Fruit fly (Drosophila melanogaster) whole organism, embryonic: Measurements from ENCODE around the gene CG10863.
A peak's percentile ranks its signal among the peaks of the same experiment; 100 is the strongest.

ENCODE experiments used
- Aef1 ChIP-seq: fragments of 200-800 bp; sonication (Bioruptor generic); IDR thresholded peaks from 3 replicates; pipeline ENCODE4 v1.3.6; 2022; ENCODE audit warnings: missing biosample characterization, missing genetic modification characterization
- B-H2 ChIP-seq: fragments of 200-800 bp; sonication (Bioruptor generic); optimal IDR thresholded peaks from 2 replicates; lab custom pipeline; 2018; ENCODE audit warnings: missing biosample characterization, mild to moderate bottlenecking, missing genetic modification characterization
- C15 ChIP-seq: fragments of 200-800 bp; sonication (Bioruptor generic); IDR thresholded peaks from 3 replicates; pipeline ENCODE4 v1.3.6; 2022; ENCODE audit warnings: missing biosample characterization, missing genetic modification characterization
- CG10366 ChIP-seq: fragments of 200-800 bp; sonication (Bioruptor generic); IDR thresholded peaks from 2 replicates; pipeline ENCODE4 v1.3.6; 2022; ENCODE audit warnings: missing biosample characterization, missing genetic modification characterization
- CG11456 ChIP-seq: fragments of 200-800 bp; sonication (Bioruptor generic); IDR thresholded peaks from 3 replicates; pipeline ENCODE4 v1.3.6; 2022; ENCODE audit warnings: missing biosample characterization, missing genetic modification characterization
- CG14441 ChIP-seq: fragments of 200-800 bp; sonication (Bioruptor generic); IDR thresholded peaks from 2 replicates; pipeline ENCODE4 v1.3.6; 2022; ENCODE audit warnings: missing biosample characterization, missing genetic modification characterization
- CG14710 ChIP-seq: fragments of 200-800 bp; sonication (Bioruptor generic); optimal IDR thresholded peaks from 3 replicates; lab custom pipeline; 2019; ENCODE audit warnings: missing biosample characterization, mild to moderate bottlenecking, missing genetic modification characterization, moderate library complexity
- CG15601 ChIP-seq: fragments of 200-800 bp; sonication (Bioruptor generic); optimal IDR thresholded peaks from 3 replicates; lab custom pipeline; 2019; ENCODE audit warnings: missing biosample characterization, mild to moderate bottlenecking, missing genetic modification characterization, moderate library complexity
- CG1792 ChIP-seq: fragments of 200-800 bp; sonication (Bioruptor generic); optimal IDR thresholded peaks from 2 replicates; lab custom pipeline; 2016; ENCODE audit warnings: missing biosample characterization, missing genetic modification characterization
- CG18262 ChIP-seq: fragments of 200-800 bp; optimal IDR thresholded peaks from 3 replicates; lab custom pipeline; 2019; ENCODE audit warnings: missing biosample characterization, mild to moderate bottlenecking, missing genetic modification characterization, moderate library complexity
- CG32772 ChIP-seq: fragments of 200-800 bp; sonication (Bioruptor generic); IDR thresholded peaks from 2 replicates; pipeline ENCODE4 v1.3.6; 2022; ENCODE audit warnings: missing biosample characterization, missing genetic modification characterization
- CG3281 ChIP-seq: fragments of 200-800 bp; sonication (Bioruptor generic); optimal IDR thresholded peaks from 3 replicates; lab custom pipeline; 2017; ENCODE audit warnings: missing biosample characterization, mild to moderate bottlenecking, missing genetic modification characterization
- CG3838 ChIP-seq: fragments of 200-800 bp; sonication (Bioruptor generic); optimal IDR thresholded peaks from 3 replicates; lab custom pipeline; 2016; ENCODE audit warnings: missing biosample characterization, missing genetic modification characterization
- CG3847 ChIP-seq: fragments of 200-800 bp; sonication (Bioruptor generic); IDR thresholded peaks from 2 replicates; pipeline ENCODE4 v1.3.6; 2022; ENCODE audit warnings: missing biosample characterization, missing genetic modification characterization
- CG6813 ChIP-seq: fragments of 200-800 bp; sonication (Bioruptor generic); optimal IDR thresholded peaks from 2 replicates; lab custom pipeline; 2017; ENCODE audit warnings: missing biosample characterization, missing genetic modification characterization, mild to moderate bottlenecking, moderate library complexity, missing genetic modification reagents
- CG7372 ChIP-seq: fragments of 200-800 bp; sonication (Bioruptor generic); IDR thresholded peaks from 2 replicates; pipeline ENCODE4 v1.3.6; 2022; ENCODE audit warnings: missing biosample characterization, missing genetic modification characterization
- CG7786 ChIP-seq: fragments of 200-800 bp; sonication (Bioruptor generic); optimal IDR thresholded peaks from 2 replicates; lab custom pipeline; 2016; ENCODE audit warnings: missing biosample characterization, missing genetic modification characterization
- CG7928 ChIP-seq: fragments of 200-800 bp; sonication (Bioruptor generic); optimal IDR thresholded peaks from 2 replicates; lab custom pipeline; 2017; ENCODE audit warnings: missing biosample characterization, mild to moderate bottlenecking, missing genetic modification characterization
- CG8388 ChIP-seq: fragments of 200-800 bp; sonication (Bioruptor generic); optimal IDR thresholded peaks from 2 replicates; lab custom pipeline; 2019; ENCODE audit warnings: missing biosample characterization, mild to moderate bottlenecking, missing genetic modification characterization, moderate library complexity
- Chrac-16 ChIP-seq: fragments of 200-800 bp; sonication (Bioruptor generic); optimal IDR thresholded peaks from 3 replicates; lab custom pipeline; 2016; ENCODE audit warnings: missing biosample characterization, missing genetic modification characterization
- CoRest ChIP-seq: fragments of 200-800 bp; sonication (Bioruptor generic); optimal IDR thresholded peaks from 3 replicates; lab custom pipeline; 2018; ENCODE audit warnings: missing biosample characterization, mild to moderate bottlenecking, missing genetic modification characterization, moderate library complexity
- Doc3 ChIP-seq: fragments of 200-800 bp; sonication (Bioruptor generic); IDR thresholded peaks from 3 replicates; pipeline ENCODE4 v1.3.6; 2022; ENCODE audit warnings: missing biosample characterization, missing genetic modification characterization; ENCODE audit not compliant: partially characterized antibody
- Drgx ChIP-seq: fragments of 200-800 bp; sonication (Bioruptor generic); IDR thresholded peaks from 2 replicates; pipeline ENCODE4 v1.3.6; 2022; ENCODE audit warnings: missing biosample characterization, missing genetic modification characterization
- HLH54F ChIP-seq: fragments of 200-800 bp; sonication (Bioruptor generic); optimal IDR thresholded peaks from 3 replicates; lab custom pipeline; 2016; ENCODE audit warnings: missing biosample characterization, missing genetic modification characterization
- Hmr ChIP-seq: fragments of 200-800 bp; sonication (Bioruptor generic); optimal IDR thresholded peaks from 3 replicates; lab custom pipeline; 2017; ENCODE audit warnings: mild to moderate bottlenecking, missing biosample characterization, missing genetic modification reagents, missing genetic modification characterization
- Hr3 ChIP-seq: fragments of 200-800 bp; sonication (Bioruptor generic); optimal IDR thresholded peaks from 3 replicates; lab custom pipeline; 2016; ENCODE audit warnings: missing biosample characterization, missing genetic modification characterization
- Hr78 ChIP-seq, 2 experiments: fragments of 200-800 bp in 1 of 2; fragments of >200 bp in 1 of 2; sonication (Bioruptor generic) in 1 of 2; optimal IDR thresholded peaks; 2 replicates each; lab custom pipeline; 2017 to 2019; ENCODE audit warnings: missing biosample characterization in 2 of 2, missing genetic modification characterization in 2 of 2, mild to moderate bottlenecking in 1 of 2, moderate library complexity in 1 of 2
- Lim3 ChIP-seq: fragments of 200-800 bp; sonication (Bioruptor generic); IDR thresholded peaks from 2 replicates; pipeline ENCODE4 v1.3.6; 2022; ENCODE audit warnings: missing biosample characterization, missing genetic modification characterization
- NC2α ChIP-seq: fragments of 200-800 bp; sonication (Bioruptor generic); optimal IDR thresholded peaks from 2 replicates; lab custom pipeline; 2016; ENCODE audit warnings: missing biosample characterization, missing genetic modification characterization
- Rfx ChIP-seq: fragments of 200-800 bp; sonication (Bioruptor generic); IDR thresholded peaks from 2 replicates; pipeline ENCODE4 v1.3.6; 2022; ENCODE audit warnings: missing biosample characterization, missing genetic modification characterization
- Stat92E ChIP-seq, 3 experiments: fragments of >200 bp in 2 of 3; fragments of 200-800 bp in 1 of 3; sonication (Bioruptor generic) in 1 of 3; optimal IDR thresholded peaks; 2 replicates each; lab custom pipeline; 2017 to 2019; ENCODE audit warnings: missing biosample characterization in 3 of 3, missing genetic modification characterization in 3 of 3, mild to moderate bottlenecking in 1 of 3, moderate library complexity in 1 of 3
- al ChIP-seq: fragments of 200-800 bp; sonication (Bioruptor generic); IDR thresholded peaks from 2 replicates; pipeline ENCODE4 v1.3.6; 2022; ENCODE audit warnings: missing biosample characterization, missing genetic modification characterization
- amos ChIP-seq: fragments of 200-800 bp; sonication (Bioruptor generic); IDR thresholded peaks from 2 replicates; pipeline ENCODE4 v1.3.6; 2022; ENCODE audit warnings: missing biosample characterization, missing genetic modification characterization; ENCODE audit not compliant: partially characterized antibody
- ara ChIP-seq: fragments of 200-800 bp; sonication (Bioruptor generic); IDR thresholded peaks from 2 replicates; pipeline ENCODE4 v1.3.6; 2022; ENCODE audit warnings: missing biosample characterization, missing genetic modification characterization
- bigmax ChIP-seq: fragments of 200-800 bp; sonication (Bioruptor generic); optimal IDR thresholded peaks from 2 replicates; lab custom pipeline; 2018; ENCODE audit warnings: missing biosample characterization, mild to moderate bottlenecking, missing genetic modification characterization
- btn ChIP-seq: fragments of 200-800 bp; sonication (Bioruptor generic); optimal IDR thresholded peaks from 2 replicates; lab custom pipeline; 2016; ENCODE audit warnings: missing biosample characterization, missing genetic modification characterization
- chm ChIP-seq: fragments of 200-800 bp; sonication (Bioruptor generic); IDR thresholded peaks from 2 replicates; pipeline ENCODE4 v1.3.6; 2022; ENCODE audit warnings: missing biosample characterization, missing genetic modification characterization
- ems ChIP-seq: fragments of 200-800 bp; sonication (Bioruptor generic); optimal IDR thresholded peaks from 3 replicates; lab custom pipeline; 2016; ENCODE audit warnings: missing biosample characterization, missing genetic modification characterization
- esg ChIP-seq: fragments of 200-800 bp; sonication (Bioruptor generic); conservative IDR thresholded peaks from 2 replicates; pipeline ENCODE4 v1.3.6; 2022; ENCODE audit warnings: missing biosample characterization, missing genetic modification characterization
- fru ChIP-seq: fragments of >200 bp; optimal IDR thresholded peaks from 2 replicates; lab custom pipeline; 2017
- fu2 ChIP-seq: fragments of 200-800 bp; sonication (Bioruptor generic); optimal IDR thresholded peaks from 2 replicates; lab custom pipeline; 2016; ENCODE audit warnings: missing biosample characterization, missing genetic modification characterization
- gsb ChIP-seq: fragments of 200-800 bp; sonication (Bioruptor generic); IDR thresholded peaks from 2 replicates; pipeline ENCODE4 v1.3.6; 2022; ENCODE audit warnings: missing biosample characterization, missing genetic modification characterization
- ind ChIP-seq: fragments of 200-800 bp; sonication (Bioruptor generic); optimal IDR thresholded peaks from 3 replicates; lab custom pipeline; 2016; ENCODE audit warnings: missing biosample characterization, missing genetic modification characterization
- onecut ChIP-seq: fragments of 200-800 bp; sonication (Bioruptor generic); IDR thresholded peaks from 2 replicates; pipeline ENCODE4 v1.3.6; 2022; ENCODE audit warnings: missing biosample characterization, missing genetic modification characterization
- pfk ChIP-seq: fragments of 200-800 bp; sonication (Bioruptor generic); optimal IDR thresholded peaks from 2 replicates; lab custom pipeline; 2018; ENCODE audit warnings: missing biosample characterization, mild to moderate bottlenecking, missing genetic modification characterization, moderate library complexity
- psq ChIP-seq: fragments of 200-800 bp; sonication (Bioruptor generic); optimal IDR thresholded peaks from 2 replicates; lab custom pipeline; 2017; ENCODE audit warnings: missing biosample characterization, missing genetic modification characterization
- shn ChIP-seq: fragments of 200-800 bp; sonication (Bioruptor generic); optimal IDR thresholded peaks from 3 replicates; lab custom pipeline; 2016; ENCODE audit warnings: missing biosample characterization, missing genetic modification characterization
- so ChIP-seq: fragments of 200-800 bp; sonication (Bioruptor generic); IDR thresholded peaks from 3 replicates; pipeline ENCODE4 v1.3.6; 2022; ENCODE audit warnings: missing biosample characterization, missing genetic modification characterization
- sr ChIP-seq: fragments of 200-800 bp; sonication (Bioruptor generic); IDR thresholded peaks from 3 replicates; pipeline ENCODE4 v1.3.6; 2022; ENCODE audit warnings: missing biosample characterization, missing genetic modification characterization
- toy ChIP-seq: fragments of 200-800 bp; sonication (Bioruptor generic); IDR thresholded peaks from 2 replicates; pipeline ENCODE4 v1.3.6; 2022; ENCODE audit warnings: missing biosample characterization, missing genetic modification characterization
- unc-4 ChIP-seq: fragments of 200-800 bp; sonication (Bioruptor generic); IDR thresholded peaks from 2 replicates; pipeline ENCODE4 v1.3.6; 2022; ENCODE audit warnings: missing biosample characterization, missing genetic modification characterization; ENCODE audit not compliant: partially characterized antibody

Gene CG10863

dm6 chr3L:3970372-3971031 lies 28.2 kb upstream of the CG10863 start (continued):
- TF ChIP-seq ind (GFP tag; lab: Kevin White, UChicago) (no peak), Hmr (GFP tag; lab: Kevin White, UChicago) (peak; percentile 63), CG8388 (peak; percentile 17), fru (no peak), CG10366 (GFP tag; lab: Robert Waterston, UW) (peak; percentile 53), esg (GFP tag; lab: Robert Waterston, UW) (peak; percentile 59), Lim3 (GFP tag; lab: Robert Waterston, UW) (no peak), psq (GFP tag; lab: Kevin White, UChicago) (no peak), gsb (no peak), Chrac-16 (GFP tag; lab: Kevin White, UChicago) (peak; percentile 15), Hr3 (GFP tag; lab: Kevin White, UChicago) (no peak), chm (no peak; the same call in 1 of the 2 replicates), CG18262 (tag; lab: Kevin White, UChicago) (peak; percentile 31), CG6813 (GFP tag; lab: Kevin White, UChicago) (no peak), Hr78 (GFP tag; optimal IDR thresholded peaks at IDR 0.05; lab: Kevin White, UChicago) (no peak), CG7928 (GFP tag; lab: Kevin White, UChicago) (no peak), so (GFP tag; lab: Robert Waterston, UW) (peak; percentile 35; the same call in 1 of the 3 replicates), CG3838 (GFP tag; lab: Kevin White, UChicago) (no peak), amos (GFP tag; lab: Robert Waterston, UW) (no peak), ems (GFP tag; lab: Kevin White, UChicago) (no peak), CG7786 (GFP tag; lab: Kevin White, UChicago) (peak; percentile 22), C15 (GFP tag; lab: Robert Waterston, UW) (no peak), unc-4 (GFP tag; lab: Robert Waterston, UW) (no peak), CG32772 (GFP tag; lab: Robert Waterston, UW) (0 out of 2 replicates have a peak, but pooled peaks have one; percentile 8), B-H2 (no peak), NC2α (no peak), CG1792 (GFP tag; lab: Kevin White, UChicago) (no peak), CG7372 (GFP tag; lab: Robert Waterston, UW) (no peak), CG14441 (GFP tag; lab: Robert Waterston, UW) (no peak), Rfx (GFP tag; lab: Robert Waterston, UW) (peak; percentile 50; the same call in 1 of the 2 replicates), CG11456 (0 out of 3 replicates have a peak, but pooled peaks have one; percentile 9), Stat92E (GFP tag; optimal IDR thresholded peaks at IDR 0.05; lab: Kevin White, UChicago) (no peak), CG3281 (peak; percentile 59), CoRest (tag; lab: Kevin White, UChicago) (peak; percentile 57), Aef1 (0 out of 3 replicates have a peak, but pooled peaks have one; percentile 19), btn (GFP tag; lab: Kevin White, UChicago) (no peak), fu2 (GFP tag; lab: Kevin White, UChicago) (peak; percentile 17), HLH54F (GFP tag; lab: Kevin White, UChicago) (peak; percentile 40), pfk (GFP tag; lab: Kevin White, UChicago) (no peak), bigmax (no peak), CG15601 (peak; percentile 16), shn (GFP tag; lab: Kevin White, UChicago) (no peak), Doc3 (GFP tag; lab: Robert Waterston, UW) (no peak), sr (GFP tag; lab: Robert Waterston, UW) (no peak), ara (no peak), CG3847 (peak; percentile 46; the same call in 1 of the 2 replicates), toy (no peak), onecut (GFP tag; lab: Robert Waterston, UW) (no peak), al (GFP tag; lab: Robert Waterston, UW) (no peak), CG14710 (tag; lab: Kevin White, UChicago) (no peak), Drgx (no peak)
